Fruit fly (Drosophila melanogaster) whole organism, pupa: Measurements from ENCODE around the gene Or67c.

ENCODE experiments used
- CG10348 ChIP-seq: fragments of 200-800 bp; sonication (Bioruptor generic); IDR thresholded peaks from 2 replicates; pipeline ENCODE4 v1.3.6; 2022; ENCODE audit warnings: missing biosample characterization, missing genetic modification characterization
- CG12605 ChIP-seq: fragments of 200-800 bp; sonication (Bioruptor generic); IDR thresholded peaks from 2 replicates; pipeline ENCODE4 v1.3.6; 2022; ENCODE audit warnings: missing biosample characterization, missing genetic modification characterization
- CG13204 ChIP-seq: fragments of 200-800 bp; sonication (Bioruptor generic); optimal IDR thresholded peaks from 2 replicates; lab custom pipeline; 2018; ENCODE audit warnings: missing biosample characterization, mild to moderate bottlenecking, missing genetic modification characterization, moderate library complexity
- CG14655 ChIP-seq: fragments of 200-800 bp; sonication (Bioruptor generic); optimal IDR thresholded peaks from 3 replicates; lab custom pipeline; 2017; ENCODE audit warnings: mild to moderate bottlenecking, missing biosample characterization, missing genetic modification reagents, missing genetic modification characterization
- CG15710 ChIP-seq: fragments of 200-800 bp; sonication (Bioruptor generic); optimal IDR thresholded peaks from 2 replicates; lab custom pipeline; 2018; ENCODE audit warnings: missing biosample characterization, mild to moderate bottlenecking, missing genetic modification characterization, moderate library complexity
- CG17806 ChIP-seq: fragments of 200-800 bp; sonication (Bioruptor generic); optimal IDR thresholded peaks from 2 replicates; lab custom pipeline; 2018; ENCODE audit warnings: missing biosample characterization, mild to moderate bottlenecking, missing genetic modification characterization, moderate library complexity
- CG32121 ChIP-seq: fragments of 200-800 bp; sonication (Bioruptor generic); IDR thresholded peaks from 2 replicates; pipeline ENCODE4 v1.3.6; 2022; ENCODE audit warnings: missing biosample characterization, missing genetic modification characterization
- CG34367 ChIP-seq: fragments of 200-800 bp; sonication (Bioruptor generic); optimal IDR thresholded peaks from 2 replicates; lab custom pipeline; 2018; ENCODE audit warnings: missing biosample characterization, mild to moderate bottlenecking, missing genetic modification characterization
- CG4496 ChIP-seq: fragments of 200-800 bp; sonication (Bioruptor generic); IDR thresholded peaks from 3 replicates; pipeline ENCODE4 v1.3.6; 2022; ENCODE audit warnings: missing biosample characterization, missing genetic modification characterization
- CG8159 ChIP-seq: fragments of 200-800 bp; sonication (Bioruptor generic); optimal IDR thresholded peaks from 3 replicates; lab custom pipeline; 2018; ENCODE audit warnings: missing biosample characterization, mild to moderate bottlenecking, missing genetic modification characterization, moderate library complexity
- CG8301 ChIP-seq: fragments of 200-800 bp; sonication (Bioruptor generic); optimal IDR thresholded peaks from 2 replicates; lab custom pipeline; 2018; ENCODE audit warnings: missing biosample characterization, mild to moderate bottlenecking, missing genetic modification characterization
- CG9948 ChIP-seq: fragments of 200-800 bp; sonication (Bioruptor generic); optimal IDR thresholded peaks from 2 replicates; lab custom pipeline; 2018; ENCODE audit warnings: missing biosample characterization, mild to moderate bottlenecking, missing genetic modification characterization, moderate library complexity
- D1 ChIP-seq: fragments of 200-800 bp; sonication (Bioruptor generic); optimal IDR thresholded peaks from 2 replicates; lab custom pipeline; 2018; ENCODE audit warnings: missing biosample characterization, mild to moderate bottlenecking, missing genetic modification characterization, moderate library complexity
- EcR ChIP-seq: fragments of 200-800 bp; sonication (Bioruptor generic); optimal IDR thresholded peaks from 3 replicates; lab custom pipeline; 2019; ENCODE audit warnings: missing biosample characterization, missing genetic modification characterization, mild to moderate bottlenecking, moderate library complexity, missing genetic modification reagents
- Ets98B ChIP-seq: fragments of 200-800 bp; sonication (Bioruptor generic); IDR thresholded peaks from 2 replicates; pipeline ENCODE4 v1.3.6; 2022; ENCODE audit warnings: missing biosample characterization, missing genetic modification characterization
- Pif1A ChIP-seq: fragments of 200-800 bp; sonication (Bioruptor generic); optimal IDR thresholded peaks from 3 replicates; lab custom pipeline; 2016; ENCODE audit warnings: missing biosample characterization, missing genetic modification characterization
- Pif1B ChIP-seq: fragments of 200-800 bp; sonication (Bioruptor generic); optimal IDR thresholded peaks from 3 replicates; lab custom pipeline; 2016; ENCODE audit warnings: missing biosample characterization, missing genetic modification characterization
- Snoo ChIP-seq: fragments of 200-800 bp; sonication (Bioruptor generic); optimal IDR thresholded peaks from 3 replicates; lab custom pipeline; 2017; ENCODE audit warnings: missing biosample characterization, mild to moderate bottlenecking, missing genetic modification characterization, inconsistent platforms
- fd96Ca ChIP-seq: fragments of 200-800 bp; sonication (Bioruptor generic); IDR thresholded peaks from 3 replicates; pipeline ENCODE4 v1.3.6; 2022; ENCODE audit warnings: missing biosample characterization, missing genetic modification characterization
- gl ChIP-seq: fragments of 200-800 bp; sonication (Bioruptor generic); optimal IDR thresholded peaks from 2 replicates; lab custom pipeline; 2018; ENCODE audit warnings: missing biosample characterization, mild to moderate bottlenecking, missing genetic modification characterization
- rn ChIP-seq: fragments of 200-800 bp; sonication (Bioruptor generic); IDR thresholded peaks from 2 replicates; pipeline ENCODE4 v1.3.6; 2022; ENCODE audit warnings: missing biosample characterization, missing genetic modification characterization

Gene Or67c

dm6 chr3L:10242243-10242642, 2.3 kb downstream of the Or67c start:
- peak; percentile 48 for TF ChIP-seq CG8159
- TF ChIP-seq D1 (tag; lab: Kevin White, UChicago) = no peak
- TF ChIP-seq CG8301 (tag; lab: Kevin White, UChicago) = no peak
- no peak for TF ChIP-seq Pif1B
- no peak for TF ChIP-seq EcR (GFP tag; lab: Kevin White, UChicago)
- TF ChIP-seq CG4496 = no peak
- TF ChIP-seq CG34367 (tag; lab: Kevin White, UChicago) = peak; percentile 34
- no peak for TF ChIP-seq Snoo (tag; lab: Kevin White, UChicago)
- TF ChIP-seq CG13204 = no peak
- TF ChIP-seq rn = no peak
- no peak for TF ChIP-seq CG9948 (tag; lab: Kevin White, UChicago)
- no peak for TF ChIP-seq CG17806 (tag; lab: Kevin White, UChicago)
- TF ChIP-seq fd96Ca (GFP tag; lab: Robert Waterston, UW) = no peak
- no peak for TF ChIP-seq Ets98B (GFP tag; lab: Robert Waterston, UW)
- TF ChIP-seq CG15710 = peak; percentile 50
- TF ChIP-seq CG10348 (GFP tag; lab: Robert Waterston, UW) = no peak
- peak; percentile 32 for TF ChIP-seq Pif1A (GFP tag; lab: Kevin White, UChicago)
- peak; percentile 2 for TF ChIP-seq CG14655 (GFP tag; lab: Kevin White, UChicago)
- TF ChIP-seq gl (tag; lab: Kevin White, UChicago) = no peak
- TF ChIP-seq CG32121 (GFP tag; lab: Robert Waterston, UW) = no peak
- no peak for TF ChIP-seq CG12605

dm6 chr3L:10238549-10238948, 6.0 kb downstream of the Or67c start:
- TF ChIP-seq CG8301 (tag; lab: Kevin White, UChicago) = no peak
- TF ChIP-seq CG10348 (GFP tag; lab: Robert Waterston, UW) = no peak
- peak; percentile 25 for TF ChIP-seq CG9948 (tag; lab: Kevin White, UChicago)
- no peak for TF ChIP-seq fd96Ca (GFP tag; lab: Robert Waterston, UW)
- TF ChIP-seq gl (tag; lab: Kevin White, UChicago) = no peak
- TF ChIP-seq CG17806 (tag; lab: Kevin White, UChicago) = peak; percentile 26
- TF ChIP-seq CG13204 = no peak
- TF ChIP-seq CG4496 = no peak
- no peak for TF ChIP-seq CG12605
- peak; percentile 54 for TF ChIP-seq CG8159
- TF ChIP-seq D1 (tag; lab: Kevin White, UChicago) = no peak
- no peak for TF ChIP-seq Pif1B
- no peak for TF ChIP-seq Pif1A (GFP tag; lab: Kevin White, UChicago)
- no peak for TF ChIP-seq rn
- peak; percentile 29 for TF ChIP-seq CG14655 (GFP tag; lab: Kevin White, UChicago)
- TF ChIP-seq CG15710 = peak; percentile 50
- TF ChIP-seq Ets98B (GFP tag; lab: Robert Waterston, UW) = no peak
- no peak for TF ChIP-seq CG32121 (GFP tag; lab: Robert Waterston, UW)
- TF ChIP-seq Snoo (tag; lab: Kevin White, UChicago) = no peak
- TF ChIP-seq CG34367 (tag; lab: Kevin White, UChicago) = no peak
- no peak for TF ChIP-seq EcR (GFP tag; lab: Kevin White, UChicago)

DNA sequence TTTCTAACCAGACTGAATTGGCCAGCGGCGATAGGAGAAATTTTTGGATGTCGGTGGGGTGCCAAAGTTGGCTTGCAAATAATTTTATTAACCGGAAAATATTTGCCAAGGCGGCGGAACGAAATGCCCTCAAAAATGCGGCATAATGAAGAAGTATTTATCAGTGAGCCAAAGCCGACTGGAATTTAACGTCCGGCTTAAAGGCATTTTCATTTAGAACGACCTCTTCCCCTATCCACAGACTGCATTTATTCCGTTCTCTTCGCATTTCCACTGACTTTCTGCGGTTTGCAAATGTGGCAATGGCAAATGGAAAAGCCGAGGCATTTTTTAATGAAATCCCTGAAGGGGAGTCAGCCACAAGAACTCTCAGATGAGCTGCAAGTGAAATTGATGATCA, 11.5 kb downstream of the Or67c start:
- TF ChIP-seq CG17806 (tag; lab: Kevin White, UChicago) = no peak

- TF ChIP-seq Ets98B (GFP tag; lab: Robert Waterston, UW) = peak; percentile 47
- TF ChIP-seq CG10348 (GFP tag; lab: Robert Waterston, UW) = no peak
- TF ChIP-seq rn = 0 out of 2 replicates have a peak, but pooled peaks have one; percentile 19
- no peak for TF ChIP-seq Snoo (tag; lab: Kevin White, UChicago)
- no peak for TF ChIP-seq CG15710
- TF ChIP-seq fd96Ca (GFP tag; lab: Robert Waterston, UW) = peak; percentile 29; the same call in 1 of the 3 replicates
- TF ChIP-seq Pif1B = no peak
- TF ChIP-seq CG14655 (GFP tag; lab: Kevin White, UChicago) = peak; percentile 29
- TF ChIP-seq CG17806 (tag; lab: Kevin White, UChicago) = no peak
- no peak for TF ChIP-seq EcR (GFP tag; lab: Kevin White, UChicago)
- no peak for TF ChIP-seq CG32121 (GFP tag; lab: Robert Waterston, UW)
- TF ChIP-seq gl (tag; lab: Kevin White, UChicago) = no peak
- no peak for TF ChIP-seq CG9948 (tag; lab: Kevin White, UChicago)
- TF ChIP-seq CG34367 (tag; lab: Kevin White, UChicago) = no peak
- TF ChIP-seq CG4496 = peak; percentile 54; the same call in 2 of the 3 replicates
Measured at dm6 chr3L:10230542-10230941, 14.0 kb downstream of the Or67c start.

DNA sequence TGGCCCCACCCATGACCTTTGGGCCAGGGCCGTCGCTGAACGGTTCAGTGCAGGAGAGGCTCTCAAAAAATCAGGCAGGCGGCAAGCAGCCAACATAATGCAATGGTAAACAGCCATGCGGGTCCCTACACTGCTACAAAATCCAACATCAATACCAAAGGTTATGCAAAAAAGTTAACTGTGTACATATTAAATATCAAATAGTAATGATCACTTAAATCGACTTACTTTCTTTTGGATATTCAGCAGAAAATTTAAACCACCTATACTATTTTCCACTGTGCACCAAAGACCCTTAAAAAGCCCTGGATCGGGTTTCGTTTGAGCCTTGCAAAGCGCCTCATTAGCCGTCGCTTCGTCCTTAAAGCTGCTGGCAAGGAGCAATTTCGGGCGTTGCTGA, 17.4 kb downstream of the Or67c start:
- TF ChIP-seq CG15710 (peak; percentile 57), CG8159 (peak; percentile 64), Snoo (tag; lab: Kevin White, UChicago) (no peak), D1 (tag; lab: Kevin White, UChicago) (no peak), CG4496 (0 out of 3 replicates have a peak, but pooled peaks have one; percentile 33), Ets98B (GFP tag; lab: Robert Waterston, UW) (no peak), CG9948 (tag; lab: Kevin White, UChicago) (peak; percentile 24), fd96Ca (GFP tag; lab: Robert Waterston, UW) (0 out of 3 replicates have a peak, but pooled peaks have one; percentile 24), CG13204 (no peak), CG34367 (tag; lab: Kevin White, UChicago) (peak; percentile 35), gl (tag; lab: Kevin White, UChicago) (no peak), CG14655 (GFP tag; lab: Kevin White, UChicago) (peak; percentile 30), CG32121 (GFP tag; lab: Robert Waterston, UW) (no peak), CG17806 (tag; lab: Kevin White, UChicago) (peak; percentile 6), CG10348 (GFP tag; lab: Robert Waterston, UW) (no peak), EcR (GFP tag; lab: Kevin White, UChicago) (no peak), Pif1B (no peak), Pif1A (GFP tag; lab: Kevin White, UChicago) (no peak), rn (no peak), CG8301 (tag; lab: Kevin White, UChicago) (no peak), CG12605 (no peak)
